Fruit fly (Drosophila melanogaster) whole organism, embryonic: ENCODE measurements around the gene NANS.

Experiments
- Bdp1 ChIP-seq: fragments of 200-800 bp; sonication (Bioruptor generic); optimal IDR thresholded peaks from 3 replicates; lab custom pipeline; 2016; ENCODE audit warnings: missing biosample characterization, missing genetic modification characterization
- Bgb ChIP-seq: fragments of 200-800 bp; sonication (Bioruptor generic); IDR thresholded peaks from 2 replicates; pipeline ENCODE4 v1.3.6; 2022; ENCODE audit warnings: missing biosample characterization, missing genetic modification characterization; ENCODE audit not compliant: partially characterized antibody
- CG10147 ChIP-seq: fragments of 200-800 bp; sonication (Bioruptor generic); optimal IDR thresholded peaks from 2 replicates; lab custom pipeline; 2019; ENCODE audit warnings: missing biosample characterization, mild to moderate bottlenecking, missing genetic modification characterization, moderate library complexity
- CG10654 ChIP-seq: fragments of 200-800 bp; sonication (Bioruptor generic); optimal IDR thresholded peaks from 2 replicates; lab custom pipeline; 2016; ENCODE audit warnings: missing biosample characterization, missing genetic modification characterization
- CG11456 ChIP-seq: fragments of 200-800 bp; sonication (Bioruptor generic); IDR thresholded peaks from 3 replicates; pipeline ENCODE4 v1.3.6; 2022; ENCODE audit warnings: missing biosample characterization, missing genetic modification characterization
- CG11696 ChIP-seq: fragments of 200-800 bp; sonication (Bioruptor generic); IDR thresholded peaks from 2 replicates; pipeline ENCODE4 v1.3.6; 2022; ENCODE audit warnings: missing biosample characterization, missing genetic modification characterization
- CG12104 ChIP-seq: fragments of 200-800 bp; sonication (Bioruptor generic); optimal IDR thresholded peaks from 3 replicates; lab custom pipeline; 2016; ENCODE audit warnings: missing biosample characterization, missing genetic modification characterization
- CG12391 ChIP-seq: fragments of 200-800 bp; sonication (Bioruptor generic); optimal IDR thresholded peaks from 3 replicates; lab custom pipeline; 2018; ENCODE audit warnings: missing biosample characterization, mild to moderate bottlenecking, missing genetic modification characterization, moderate library complexity
- CG14441 ChIP-seq: fragments of 200-800 bp; sonication (Bioruptor generic); IDR thresholded peaks from 2 replicates; pipeline ENCODE4 v1.3.6; 2022; ENCODE audit warnings: missing biosample characterization, missing genetic modification characterization
- CG14710 ChIP-seq: fragments of 200-800 bp; sonication (Bioruptor generic); optimal IDR thresholded peaks from 3 replicates; lab custom pipeline; 2019; ENCODE audit warnings: missing biosample characterization, mild to moderate bottlenecking, missing genetic modification characterization, moderate library complexity
- CG15011 ChIP-seq: fragments of 200-800 bp; sonication (Bioruptor generic); optimal IDR thresholded peaks from 3 replicates; lab custom pipeline; 2018; ENCODE audit warnings: missing biosample characterization, mild to moderate bottlenecking, missing genetic modification characterization
- CG15073 ChIP-seq: fragments of 200-800 bp; sonication (Bioruptor generic); optimal IDR thresholded peaks from 2 replicates; lab custom pipeline; 2016; ENCODE audit warnings: missing biosample characterization, missing genetic modification characterization
- CG17186 ChIP-seq: fragments of 200-800 bp; sonication (Bioruptor generic); optimal IDR thresholded peaks from 3 replicates; lab custom pipeline; 2017; ENCODE audit warnings: missing biosample characterization, missing genetic modification reagents, missing genetic modification characterization
- CG17802 ChIP-seq: fragments of 200-800 bp; sonication (Bioruptor generic); optimal IDR thresholded peaks from 2 replicates; lab custom pipeline; 2018; ENCODE audit warnings: missing biosample characterization, mild to moderate bottlenecking, missing genetic modification characterization, moderate library complexity
- CG1792 ChIP-seq: fragments of 200-800 bp; sonication (Bioruptor generic); optimal IDR thresholded peaks from 2 replicates; lab custom pipeline; 2016; ENCODE audit warnings: missing biosample characterization, missing genetic modification characterization
- CG2199 ChIP-seq: fragments of 200-800 bp; sonication (Bioruptor generic); IDR thresholded peaks from 3 replicates; pipeline ENCODE4 v1.3.6; 2022; ENCODE audit warnings: missing biosample characterization, missing genetic modification characterization
- CG30020 ChIP-seq: fragments of 200-800 bp; optimal IDR thresholded peaks from 2 replicates; lab custom pipeline; 2019; ENCODE audit warnings: missing biosample characterization, mild to moderate bottlenecking, missing genetic modification characterization, moderate library complexity
- CG33557 ChIP-seq: fragments of 200-800 bp; sonication (Bioruptor generic); optimal IDR thresholded peaks from 2 replicates; lab custom pipeline; 2019; ENCODE audit warnings: missing biosample characterization, mild to moderate bottlenecking, missing genetic modification characterization, moderate library complexity
- CG3726 ChIP-seq: fragments of 200-800 bp; sonication (Bioruptor generic); IDR thresholded peaks from 3 replicates; pipeline ENCODE4, ENCODE4 v1.3.6; 2022; ENCODE audit warnings: missing biosample characterization, missing genetic modification characterization
- CG7271 ChIP-seq: fragments of 200-800 bp; sonication (Bioruptor generic); optimal IDR thresholded peaks from 2 replicates; lab custom pipeline; 2018; ENCODE audit warnings: missing biosample characterization, mild to moderate bottlenecking, missing genetic modification characterization, moderate library complexity
- CG7357 ChIP-seq: fragments of 200-800 bp; sonication (Bioruptor generic); IDR thresholded peaks from 3 replicates; pipeline ENCODE4 v1.3.6; 2022; ENCODE audit warnings: missing biosample characterization, missing genetic modification characterization
- CG9437 ChIP-seq: fragments of 200-800 bp; sonication (Bioruptor generic); optimal IDR thresholded peaks from 2 replicates; lab custom pipeline; 2018; ENCODE audit warnings: missing biosample characterization, mild to moderate bottlenecking, missing genetic modification characterization
- Dref ChIP-seq: fragments of 200-800 bp; sonication (Bioruptor generic); IDR thresholded peaks from 2 replicates; pipeline ENCODE4 v1.3.6; 2022; ENCODE audit warnings: missing biosample characterization, missing genetic modification characterization
- Gsc ChIP-seq: fragments of 200-800 bp; sonication (Bioruptor generic); IDR thresholded peaks from 2 replicates; pipeline ENCODE4 v1.3.6; 2022; ENCODE audit warnings: missing biosample characterization, missing genetic modification characterization
- HLH4C ChIP-seq: fragments of 200-800 bp; sonication (Bioruptor generic); IDR thresholded peaks from 3 replicates; pipeline ENCODE4 v1.3.6; 2022; ENCODE audit warnings: missing biosample characterization, missing genetic modification characterization; ENCODE audit not compliant: partially characterized antibody
- Hand ChIP-seq: fragments of 200-800 bp; sonication (Bioruptor generic); optimal IDR thresholded peaks from 2 replicates; lab custom pipeline; 2017; ENCODE audit warnings: mild to moderate bottlenecking, missing biosample characterization, missing genetic modification reagents, missing genetic modification characterization
- Meics ChIP-seq: fragments of 200-800 bp; sonication (Bioruptor generic); optimal IDR thresholded peaks from 2 replicates; lab custom pipeline; 2017; ENCODE audit warnings: missing biosample characterization, mild to moderate bottlenecking, missing genetic modification characterization
- NC2α ChIP-seq: fragments of 200-800 bp; sonication (Bioruptor generic); optimal IDR thresholded peaks from 2 replicates; lab custom pipeline; 2016; ENCODE audit warnings: missing biosample characterization, missing genetic modification characterization
- Opbp ChIP-seq: fragments of 200-800 bp; sonication (Bioruptor generic); IDR thresholded peaks from 3 replicates; pipeline ENCODE4 v1.3.6; 2022; ENCODE audit warnings: missing biosample characterization, missing genetic modification characterization; ENCODE audit not compliant: partially characterized antibody
- Poxn ChIP-seq: fragments of 200-800 bp; sonication (Bioruptor generic); IDR thresholded peaks from 2 replicates; pipeline ENCODE4 v1.3.6; 2022; ENCODE audit warnings: missing biosample characterization, missing genetic modification characterization
- Side ChIP-seq: fragments of 200-800 bp; sonication (Bioruptor generic); optimal IDR thresholded peaks from 2 replicates; lab custom pipeline; 2016; ENCODE audit warnings: missing biosample characterization, missing genetic modification characterization
- Stat92E ChIP-seq, 3 experiments: fragments of >200 bp in 2 of 3; fragments of 200-800 bp in 1 of 3; sonication (Bioruptor generic) in 1 of 3; optimal IDR thresholded peaks; 2 replicates each; lab custom pipeline; 2017 to 2019; ENCODE audit warnings: missing biosample characterization in 3 of 3, missing genetic modification characterization in 3 of 3, mild to moderate bottlenecking in 1 of 3, moderate library complexity in 1 of 3
- ab ChIP-seq: fragments of 200-800 bp; sonication (Bioruptor generic); optimal IDR thresholded peaks from 2 replicates; lab custom pipeline; 2016; ENCODE audit warnings: missing biosample characterization, missing genetic modification characterization
- cato ChIP-seq: fragments of 200-800 bp; sonication (Bioruptor generic); optimal IDR thresholded peaks from 2 replicates; lab custom pipeline; 2016; ENCODE audit warnings: missing biosample characterization, missing genetic modification characterization, borderline replicate concordance
- chif ChIP-seq, 2 experiments: fragments of 200-800 bp; sonication (Bioruptor generic); optimal IDR thresholded peaks; 3 replicates each; lab custom pipeline; 2016; ENCODE audit warnings: missing biosample characterization in 2 of 2, missing genetic modification characterization in 2 of 2
- dpn ChIP-seq, 2 experiments: fragments of 200-800 bp; sonication (Bioruptor generic); optimal IDR thresholded peaks; 3 replicates each; lab custom pipeline; 2016; ENCODE audit warnings: missing biosample characterization in 2 of 2, missing genetic modification characterization in 2 of 2
- gcm ChIP-seq: fragments of 200-800 bp; sonication (Bioruptor generic); optimal IDR thresholded peaks from 2 replicates; lab custom pipeline; 2019; ENCODE audit warnings: missing biosample characterization, mild to moderate bottlenecking, missing genetic modification characterization, moderate library complexity
- jumu ChIP-seq: fragments of 200-800 bp; sonication (Bioruptor generic); optimal IDR thresholded peaks from 3 replicates; lab custom pipeline; 2016; ENCODE audit warnings: missing biosample characterization, missing genetic modification characterization
- knrl ChIP-seq: fragments of 200-800 bp; sonication (Bioruptor generic); IDR thresholded peaks from 3 replicates; pipeline ENCODE4 v1.3.6; 2022; ENCODE audit warnings: missing biosample characterization, missing genetic modification characterization; ENCODE audit not compliant: partially characterized antibody
- lab ChIP-seq: fragments of 200-800 bp; sonication (Bioruptor generic); optimal IDR thresholded peaks from 3 replicates; lab custom pipeline; 2017; ENCODE audit warnings: missing biosample characterization, missing genetic modification characterization, mild to moderate bottlenecking, moderate library complexity, missing genetic modification reagents
- mld ChIP-seq: fragments of 200-800 bp; sonication (Bioruptor generic); IDR thresholded peaks from 3 replicates; pipeline ENCODE4 v1.3.6; 2022; ENCODE audit warnings: missing biosample characterization, missing genetic modification characterization; ENCODE audit not compliant: partially characterized antibody
- nerfin-2 ChIP-seq: fragments of 200-800 bp; sonication (Bioruptor generic); IDR thresholded peaks from 2 replicates; pipeline ENCODE4 v1.3.6; 2022; ENCODE audit warnings: missing biosample characterization, missing genetic modification characterization; ENCODE audit not compliant: partially characterized antibody
- nmo ChIP-seq: fragments of 200-800 bp; sonication (Bioruptor generic); optimal IDR thresholded peaks from 2 replicates; lab custom pipeline; 2018; ENCODE audit warnings: missing biosample characterization, mild to moderate bottlenecking, missing genetic modification characterization, moderate library complexity
- peb ChIP-seq: fragments of 200-800 bp; sonication (Bioruptor generic); IDR thresholded peaks from 2 replicates; pipeline ENCODE4 v1.3.6; 2022; ENCODE audit warnings: missing biosample characterization, missing genetic modification characterization
- pum ChIP-seq: fragments of 200-800 bp; sonication (Bioruptor generic); optimal IDR thresholded peaks from 2 replicates; lab custom pipeline; 2016; ENCODE audit warnings: missing biosample characterization, missing genetic modification characterization
- ranshi ChIP-seq: fragments of 200-800 bp; sonication (Bioruptor generic); IDR thresholded peaks from 2 replicates; pipeline ENCODE4 v1.3.6; 2022; ENCODE audit warnings: missing biosample characterization, missing genetic modification characterization
- scrt ChIP-seq: fragments of 200-800 bp; sonication (Bioruptor generic); optimal IDR thresholded peaks from 2 replicates; lab custom pipeline; 2018; ENCODE audit warnings: missing biosample characterization, mild to moderate bottlenecking, missing genetic modification characterization, moderate library complexity
- sqz ChIP-seq: fragments of 200-800 bp; sonication (Bioruptor generic); optimal IDR thresholded peaks from 3 replicates; lab custom pipeline; 2018; ENCODE audit warnings: missing biosample characterization, mild to moderate bottlenecking, missing genetic modification characterization
- vvl ChIP-seq: fragments of 200-800 bp; sonication (Bioruptor generic); IDR thresholded peaks from 2 replicates; pipeline ENCODE4 v1.3.6; 2022; ENCODE audit warnings: missing biosample characterization, missing genetic modification characterization
- wek ChIP-seq: fragments of 200-800 bp; sonication (Bioruptor generic); optimal IDR thresholded peaks from 3 replicates; lab custom pipeline; 2018; ENCODE audit warnings: missing biosample characterization, mild to moderate bottlenecking, missing genetic modification characterization, moderate library complexity

NANS gene

DNA sequence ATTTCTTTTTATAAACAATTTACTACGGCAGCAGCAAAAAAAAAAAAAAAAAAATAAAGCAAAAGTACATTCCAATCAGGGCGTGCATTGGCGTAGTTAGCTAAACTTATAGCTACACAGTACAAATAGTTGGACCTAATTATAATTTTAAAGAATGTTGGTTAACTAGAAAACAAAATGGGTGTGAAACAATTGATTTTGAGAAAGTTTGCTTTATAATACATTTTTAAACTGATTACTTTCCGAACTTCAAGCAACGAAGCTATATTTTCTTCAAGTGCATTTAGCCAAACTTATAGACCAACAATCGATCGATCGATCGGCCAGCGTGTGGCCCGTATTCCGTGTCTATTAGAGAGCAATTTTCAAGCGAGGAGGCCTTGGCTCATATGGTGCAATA is 25.0 kb downstream of the NANS start (continued):
- TF ChIP-seq Side (no peak), CG14710 (tag; lab: Kevin White, UChicago) (no peak), Poxn (GFP tag; lab: Robert Waterston, UW) (no peak), sqz (GFP tag; lab: Kevin White, UChicago) (no peak), CG1792 (GFP tag; lab: Kevin White, UChicago) (no peak), dpn (GFP tag; optimal IDR thresholded peaks at IDR 0.05; lab: Kevin White, UChicago) (peak in 1 of 2 experiments; percentile 22), CG9437 (peak; percentile 5), vvl (GFP tag; lab: Robert Waterston, UW) (peak; percentile 26; the same call in 1 of the 2 replicates), ranshi (peak; percentile 50; the same call in 1 of the 2 replicates), Bdp1 (GFP tag; lab: Kevin White, UChicago) (no peak), peb (GFP tag; lab: Robert Waterston, UW) (no peak), CG10147 (GFP tag; lab: Kevin White, UChicago) (no peak), Bgb (GFP tag; lab: Robert Waterston, UW) (no peak), jumu (GFP tag; lab: Kevin White, UChicago) (no peak), lab (GFP tag; lab: Kevin White, UChicago) (no peak), scrt (no peak), wek (GFP tag; lab: Kevin White, UChicago) (no peak), Meics (peak; percentile 12), CG12391 (tag; lab: Kevin White, UChicago) (peak; percentile 29), CG17186 (GFP tag; lab: Kevin White, UChicago) (no peak), NC2α (GFP tag; lab: Kevin White, UChicago) (no peak), nmo (GFP tag; lab: Kevin White, UChicago) (peak; percentile 27), Gsc (no peak), knrl (GFP tag; lab: Robert Waterston, UW) (no peak), CG2199 (GFP tag; lab: Robert Waterston, UW) (no peak), CG11696 (GFP tag; lab: Robert Waterston, UW) (no peak), CG17802 (tag; lab: Kevin White, UChicago) (no peak), CG15011 (GFP tag; lab: Kevin White, UChicago) (no peak), CG3726 (GFP tag; lab: Robert Waterston, UW) (no peak), Hand (GFP tag; lab: Kevin White, UChicago) (no peak), HLH4C (no peak), cato (GFP tag; lab: Kevin White, UChicago) (peak; percentile 16), Stat92E (GFP tag; optimal IDR thresholded peaks at IDR 0.05; lab: Kevin White, UChicago) (no peak), nerfin-2 (GFP tag; lab: Robert Waterston, UW) (no peak), ab (no peak), CG12104 (no peak), CG11456 (GFP tag; lab: Robert Waterston, UW) (no peak), Opbp (no peak), CG30020 (no peak), gcm (GFP tag; lab: Kevin White, UChicago) (no peak), mld (GFP tag; lab: Robert Waterston, UW) (no peak), CG33557 (GFP tag; lab: Kevin White, UChicago) (no peak), pum (GFP tag; lab: Kevin White, UChicago) (peak; percentile 17), CG7271 (tag; lab: Kevin White, UChicago) (no peak), CG7357 (0 out of 3 replicates have a peak, but pooled peaks have one; percentile 7), CG14441 (GFP tag; lab: Robert Waterston, UW) (peak; percentile 14; the same call in 1 of the 2 replicates), chif (GFP tag; optimal IDR thresholded peaks at IDR 0.05; lab: Kevin White, UChicago) (peak in 1 of 2 experiments; percentile 16), Dref (GFP tag; lab: Robert Waterston, UW) (no peak), CG15073 (GFP tag; lab: Kevin White, UChicago) (no peak), CG10654 (GFP tag; lab: Kevin White, UChicago) (no peak)
